Fruit fly (Drosophila melanogaster) whole organism, embryonic: ENCODE measurements around the gene CG42486.

Source experiments
- ATbp ChIP-seq: fragments of 200-800 bp; sonication (Bioruptor generic); optimal IDR thresholded peaks from 2 replicates; lab custom pipeline; 2017; ENCODE audit warnings: missing biosample characterization, mild to moderate bottlenecking, missing genetic modification characterization, missing genetic modification reagents
- Abd-B ChIP-seq: fragments of 200-800 bp; sonication (Bioruptor generic); optimal IDR thresholded peaks from 2 replicates; lab custom pipeline; 2018; ENCODE audit warnings: missing biosample characterization, mild to moderate bottlenecking, missing genetic modification characterization, moderate library complexity
- Antp ChIP-seq: fragments of 200-800 bp; sonication (Bioruptor generic); optimal IDR thresholded peaks from 3 replicates; lab custom pipeline; 2016; ENCODE audit warnings: missing biosample characterization, missing genetic modification characterization
- Atf6 ChIP-seq: fragments of 200-800 bp; sonication (Bioruptor generic); IDR thresholded peaks from 2 replicates; pipeline ENCODE4 v1.3.6; 2022; ENCODE audit warnings: missing biosample characterization, missing genetic modification characterization
- BEAF-32 ChIP-seq: fragments of 200-800 bp; sonication (Bioruptor generic); optimal IDR thresholded peaks from 3 replicates; lab custom pipeline; 2017; ENCODE audit warnings: missing biosample characterization, missing genetic modification characterization, mild to moderate bottlenecking, moderate library complexity, missing genetic modification reagents
- Bteb2 ChIP-seq: fragments of 200-800 bp; sonication (Bioruptor generic); optimal IDR thresholded peaks from 2 replicates; lab custom pipeline; 2016; ENCODE audit warnings: missing biosample characterization, missing genetic modification characterization
- C15 ChIP-seq: fragments of 200-800 bp; sonication (Bioruptor generic); IDR thresholded peaks from 3 replicates; pipeline ENCODE4 v1.3.6; 2022; ENCODE audit warnings: missing biosample characterization, missing genetic modification characterization
- CG11723 ChIP-seq: fragments of 200-800 bp; sonication (Bioruptor generic); optimal IDR thresholded peaks from 2 replicates; lab custom pipeline; 2017; ENCODE audit warnings: missing biosample characterization, mild to moderate bottlenecking, missing genetic modification characterization
- CG12942 ChIP-seq: fragments of 200-800 bp; sonication (Bioruptor generic); optimal IDR thresholded peaks from 3 replicates; lab custom pipeline; 2016; ENCODE audit warnings: missing biosample characterization, missing genetic modification characterization
- CG15479 ChIP-seq: fragments of 200-800 bp; sonication (Bioruptor generic); optimal IDR thresholded peaks from 3 replicates; lab custom pipeline; 2019; ENCODE audit warnings: missing biosample characterization, mild to moderate bottlenecking, missing genetic modification characterization, moderate library complexity
- CG1602 ChIP-seq: fragments of 200-800 bp; sonication (Bioruptor generic); optimal IDR thresholded peaks from 3 replicates; lab custom pipeline; 2016; ENCODE audit warnings: missing biosample characterization, missing genetic modification characterization
- CG16813 ChIP-seq: fragments of 200-800 bp; sonication (Bioruptor generic); IDR thresholded peaks from 3 replicates; pipeline ENCODE4 v1.3.6; 2022; ENCODE audit warnings: missing biosample characterization, missing genetic modification characterization; ENCODE audit not compliant: partially characterized antibody
- CG17568 ChIP-seq: fragments of 200-800 bp; sonication (Bioruptor generic); optimal IDR thresholded peaks from 2 replicates; lab custom pipeline; 2018; ENCODE audit warnings: missing biosample characterization, mild to moderate bottlenecking, missing genetic modification characterization, moderate library complexity
- CG18011 ChIP-seq: fragments of 200-800 bp; sonication (Bioruptor generic); optimal IDR thresholded peaks from 2 replicates; lab custom pipeline; 2017; ENCODE audit warnings: missing biosample characterization, missing genetic modification characterization, mild to moderate bottlenecking, moderate library complexity, missing genotype
- CG2875 ChIP-seq: fragments of 200-800 bp; sonication (Bioruptor generic); optimal IDR thresholded peaks from 2 replicates; lab custom pipeline; 2017; ENCODE audit warnings: missing biosample characterization, mild to moderate bottlenecking, missing genetic modification characterization, missing genetic modification reagents
- CG34224 ChIP-seq: fragments of 200-800 bp; sonication (Bioruptor generic); IDR thresholded peaks from 3 replicates; pipeline ENCODE4 v1.3.6; 2022; ENCODE audit warnings: missing biosample characterization, missing genetic modification characterization; ENCODE audit not compliant: partially characterized antibody
- CG3995 ChIP-seq: fragments of 200-800 bp; sonication (Bioruptor generic); optimal IDR thresholded peaks from 3 replicates; lab custom pipeline; 2016; ENCODE audit warnings: missing biosample characterization, missing genetic modification characterization
- CG4617 ChIP-seq: fragments of 200-800 bp; sonication (Bioruptor generic); optimal IDR thresholded peaks from 3 replicates; lab custom pipeline; 2016; ENCODE audit warnings: missing biosample characterization, missing genetic modification characterization, borderline replicate concordance
- CG4820 ChIP-seq: fragments of 200-800 bp; sonication (Bioruptor generic); optimal IDR thresholded peaks from 3 replicates; lab custom pipeline; 2016; ENCODE audit warnings: missing biosample characterization, missing genetic modification characterization
- CG5245 ChIP-seq: fragments of 200-800 bp; sonication (Bioruptor generic); optimal IDR thresholded peaks from 3 replicates; lab custom pipeline; 2016; ENCODE audit warnings: missing biosample characterization, missing genetic modification characterization
- CG6175 ChIP-seq: fragments of 200-800 bp; sonication (Bioruptor generic); IDR thresholded peaks from 3 replicates; pipeline ENCODE4 v1.3.6; 2022; ENCODE audit warnings: missing biosample characterization, missing genetic modification characterization
- CG6791 ChIP-seq: fragments of 200-800 bp; sonication (Bioruptor generic); IDR thresholded peaks from 3 replicates; pipeline ENCODE4 v1.3.6; 2022; ENCODE audit warnings: missing biosample characterization, missing genetic modification characterization; ENCODE audit not compliant: partially characterized antibody
- CG7963 ChIP-seq: fragments of 200-800 bp; sonication (Bioruptor generic); IDR thresholded peaks from 3 replicates; pipeline ENCODE4 v1.3.6; 2022; ENCODE audit warnings: missing biosample characterization, missing genetic modification characterization; ENCODE audit not compliant: partially characterized antibody
- CG9215 ChIP-seq: fragments of 200-800 bp; sonication (Bioruptor generic); IDR thresholded peaks from 2 replicates; pipeline ENCODE4 v1.3.6; 2022; ENCODE audit warnings: missing biosample characterization, missing genetic modification characterization
- Chrac-16 ChIP-seq: fragments of 200-800 bp; sonication (Bioruptor generic); optimal IDR thresholded peaks from 3 replicates; lab custom pipeline; 2016; ENCODE audit warnings: missing biosample characterization, missing genetic modification characterization
- CoRest ChIP-seq: fragments of 200-800 bp; sonication (Bioruptor generic); optimal IDR thresholded peaks from 3 replicates; lab custom pipeline; 2018; ENCODE audit warnings: missing biosample characterization, mild to moderate bottlenecking, missing genetic modification characterization, moderate library complexity
- D ChIP-seq, 2 experiments: fragments of 200-800 bp in 1 of 2; fragments of >200 bp in 1 of 2; sonication (Bioruptor generic) in 1 of 2; optimal IDR thresholded peaks; 2 replicates in 1 of 2; 3 replicates in 1 of 2; lab custom pipeline; 2017; ENCODE audit warnings: mild to moderate bottlenecking in 1 of 2, missing biosample characterization in 1 of 2, missing genetic modification characterization in 1 of 2, missing genetic modification reagents in 1 of 2
- Dip2 ChIP-seq: fragments of 200-800 bp; sonication (Bioruptor generic); IDR thresholded peaks from 2 replicates; pipeline ENCODE4 v1.3.6; 2022; ENCODE audit warnings: missing biosample characterization, missing genetic modification characterization
- E2f2 ChIP-seq: fragments of 200-800 bp; sonication (Bioruptor generic); IDR thresholded peaks from 2 replicates; pipeline ENCODE4 v1.3.6; 2022; ENCODE audit warnings: missing biosample characterization, missing genetic modification characterization
- NFAT ChIP-seq: fragments of 200-800 bp; sonication (Bioruptor generic); IDR thresholded peaks from 2 replicates; pipeline ENCODE4 v1.3.6; 2022; ENCODE audit warnings: missing biosample characterization, missing genetic modification characterization
- PHDP ChIP-seq: fragments of 200-800 bp; sonication (Bioruptor generic); optimal IDR thresholded peaks from 3 replicates; lab custom pipeline; 2018; ENCODE audit warnings: missing biosample characterization, mild to moderate bottlenecking, missing genetic modification characterization, moderate library complexity
- Ptx1 ChIP-seq: fragments of 200-800 bp; sonication (Bioruptor generic); IDR thresholded peaks from 2 replicates; pipeline ENCODE4 v1.3.6; 2022; ENCODE audit warnings: missing biosample characterization, missing genetic modification characterization
- aop ChIP-seq: fragments of 200-800 bp; sonication (Bioruptor generic); IDR thresholded peaks from 2 replicates; pipeline ENCODE4 v1.3.6; 2022; ENCODE audit warnings: missing biosample characterization, missing genetic modification characterization
- cg ChIP-seq: fragments of 200-800 bp; sonication (Bioruptor generic); optimal IDR thresholded peaks from 3 replicates; lab custom pipeline; 2019; ENCODE audit warnings: missing biosample characterization, mild to moderate bottlenecking, missing genetic modification characterization, moderate library complexity
- ems ChIP-seq: fragments of 200-800 bp; sonication (Bioruptor generic); optimal IDR thresholded peaks from 3 replicates; lab custom pipeline; 2016; ENCODE audit warnings: missing biosample characterization, missing genetic modification characterization
- fd64A ChIP-seq: fragments of 200-800 bp; sonication (Bioruptor generic); optimal IDR thresholded peaks from 3 replicates; lab custom pipeline; 2018; ENCODE audit warnings: missing biosample characterization, mild to moderate bottlenecking, missing genetic modification characterization
- gce ChIP-seq: fragments of 200-800 bp; sonication (Bioruptor generic); IDR thresholded peaks from 3 replicates; pipeline ENCODE4 v1.3.6; 2022; ENCODE audit warnings: missing biosample characterization, missing genetic modification characterization
- h ChIP-seq: fragments of >200 bp; optimal IDR thresholded peaks from 2 replicates; lab custom pipeline; 2017
- jing ChIP-seq: fragments of 200-800 bp; sonication (Bioruptor generic); optimal IDR thresholded peaks from 2 replicates; lab custom pipeline; 2018; ENCODE audit warnings: missing biosample characterization, mild to moderate bottlenecking, missing genetic modification characterization
- kni ChIP-seq: fragments of 200-800 bp; sonication (Bioruptor generic); optimal IDR thresholded peaks from 3 replicates; lab custom pipeline; 2017; ENCODE audit warnings: mild to moderate bottlenecking, missing biosample characterization, missing genetic modification reagents, missing genetic modification characterization
- maf-S ChIP-seq: fragments of 200-800 bp; sonication (Bioruptor generic); optimal IDR thresholded peaks from 2 replicates; lab custom pipeline; 2016; ENCODE audit warnings: missing biosample characterization, missing genetic modification characterization
- p53 ChIP-seq: fragments of 200-800 bp; sonication (Bioruptor generic); optimal IDR thresholded peaks from 2 replicates; lab custom pipeline; 2016; ENCODE audit warnings: missing biosample characterization, missing genetic modification characterization
- pnt ChIP-seq: fragments of 200-800 bp; sonication (Bioruptor generic); optimal IDR thresholded peaks from 3 replicates; lab custom pipeline; 2016; ENCODE audit warnings: missing biosample characterization, missing genetic modification characterization
- pum ChIP-seq: fragments of 200-800 bp; sonication (Bioruptor generic); optimal IDR thresholded peaks from 2 replicates; lab custom pipeline; 2016; ENCODE audit warnings: missing biosample characterization, missing genetic modification characterization
- sc ChIP-seq, 3 experiments: fragments of >200 bp in 2 of 3; fragments of 200-800 bp in 1 of 3; sonication (Bioruptor generic) in 1 of 3; optimal IDR thresholded peaks; 2 replicates in 2 of 3; 3 replicates in 1 of 3; lab custom pipeline; 2017; ENCODE audit warnings: mild to moderate bottlenecking in 1 of 3, missing biosample characterization in 1 of 3, missing genetic modification characterization in 1 of 3, missing genetic modification reagents in 1 of 3
- schlank ChIP-seq: fragments of 200-800 bp; sonication (Bioruptor generic); optimal IDR thresholded peaks from 2 replicates; lab custom pipeline; 2018; ENCODE audit warnings: missing biosample characterization, mild to moderate bottlenecking, missing genetic modification characterization
- tap ChIP-seq: fragments of 200-800 bp; optimal IDR thresholded peaks from 3 replicates; lab custom pipeline; 2019; ENCODE audit warnings: missing biosample characterization, mild to moderate bottlenecking, missing genetic modification characterization, moderate library complexity
- tgo ChIP-seq: fragments of 200-800 bp; sonication (Bioruptor generic); IDR thresholded peaks from 3 replicates; pipeline ENCODE4 v1.3.6; 2022; ENCODE audit warnings: missing biosample characterization, missing genetic modification characterization
- tin ChIP-seq: fragments of 200-800 bp; sonication (Bioruptor generic); optimal IDR thresholded peaks from 3 replicates; lab custom pipeline; 2016; ENCODE audit warnings: missing biosample characterization, missing genetic modification characterization
- wek ChIP-seq: fragments of 200-800 bp; sonication (Bioruptor generic); optimal IDR thresholded peaks from 3 replicates; lab custom pipeline; 2018; ENCODE audit warnings: missing biosample characterization, mild to moderate bottlenecking, missing genetic modification characterization, moderate library complexity

Gene CG42486

dm6 chr2L:11829277-11829676, 13.7 kb upstream of the CG42486 start, which contains the start of gene esc (continued):
- TF ChIP-seq Abd-B (GFP tag; lab: Kevin White, UChicago): peak; percentile 2
- peak; percentile 56 for TF ChIP-seq BEAF-32 (GFP tag; lab: Kevin White, UChicago)
- TF ChIP-seq tap (tag; lab: Kevin White, UChicago): no peak
- no peak for TF ChIP-seq CG11723 (GFP tag; lab: Kevin White, UChicago)
- TF ChIP-seq CG6791 (GFP tag; lab: Robert Waterston, UW): peak; percentile 64; the same call in 2 of the 3 replicates
- no peak for TF ChIP-seq kni (GFP tag; lab: Kevin White, UChicago)
- TF ChIP-seq Atf6 (GFP tag; lab: Robert Waterston, UW): no peak
- no peak for TF ChIP-seq CG7963 (GFP tag; lab: Robert Waterston, UW)
- TF ChIP-seq ATbp: no peak
- peak; percentile 10 for TF ChIP-seq p53 (GFP tag; lab: Kevin White, UChicago)
- TF ChIP-seq CG18011 (GFP tag; lab: Kevin White, UChicago): peak; percentile 41
- peak; percentile 14 for TF ChIP-seq pum (GFP tag; lab: Kevin White, UChicago)
- TF ChIP-seq cg (GFP tag; lab: Kevin White, UChicago): no peak
- no peak for TF ChIP-seq aop
- TF ChIP-seq E2f2 (GFP tag; lab: Robert Waterston, UW): peak; percentile 99
- TF ChIP-seq wek (GFP tag; lab: Kevin White, UChicago): no peak
- TF ChIP-seq jing: no peak
- no peak for TF ChIP-seq tgo
- TF ChIP-seq h: no peak
- no peak for TF ChIP-seq CG15479 (GFP tag; lab: Kevin White, UChicago)
- TF ChIP-seq CoRest (tag; lab: Kevin White, UChicago): peak; percentile 49
- TF ChIP-seq NFAT (GFP tag; lab: Robert Waterston, UW): peak; percentile 4; the same call in 1 of the 2 replicates
- no peak for TF ChIP-seq Dip2 (GFP tag; lab: Robert Waterston, UW)
- 0 out of 3 replicates have a peak, but pooled peaks have one; percentile 23 for TF ChIP-seq CG16813
- TF ChIP-seq CG1602 (GFP tag; lab: Kevin White, UChicago): peak; percentile 37
- TF ChIP-seq Chrac-16 (GFP tag; lab: Kevin White, UChicago): no peak
- peak; percentile 26 for TF ChIP-seq CG4820 (GFP tag; lab: Kevin White, UChicago)
- TF ChIP-seq CG2875: no peak
- no peak for TF ChIP-seq CG17568 (GFP tag; lab: Kevin White, UChicago)
- no peak for TF ChIP-seq D (optimal IDR thresholded peaks at IDR 0.05; lab: Kevin White, UChicago)
- TF ChIP-seq D (GFP tag; optimal IDR thresholded peaks at IDR 0.05; lab: Kevin White, UChicago): no peak
- no peak for TF ChIP-seq CG3995 (GFP tag; lab: Kevin White, UChicago)
- TF ChIP-seq Antp (GFP tag; lab: Kevin White, UChicago): peak; percentile 30
- TF ChIP-seq CG6175 (GFP tag; lab: Robert Waterston, UW): no peak
- peak; percentile 29 for TF ChIP-seq CG12942
- TF ChIP-seq CG9215 (GFP tag; lab: Robert Waterston, UW): no peak
- peak; percentile 25 for TF ChIP-seq maf-S
- TF ChIP-seq schlank (tag; lab: Kevin White, UChicago): no peak
- TF ChIP-seq tin (GFP tag; lab: Kevin White, UChicago): peak; percentile 30
- peak; percentile 25 for TF ChIP-seq Bteb2 (GFP tag; lab: Kevin White, UChicago)
- TF ChIP-seq pnt (GFP tag; lab: Kevin White, UChicago): no peak
- no peak for TF ChIP-seq sc (optimal IDR thresholded peaks at IDR 0.05; lab: Kevin White, UChicago)
- TF ChIP-seq sc (GFP tag; optimal IDR thresholded peaks at IDR 0.05; lab: Kevin White, UChicago): no peak
- no peak for TF ChIP-seq fd64A (GFP tag; lab: Kevin White, UChicago)
- no peak for TF ChIP-seq C15
- peak; percentile 36; the same call in 1 of the 3 replicates for TF ChIP-seq CG34224 (GFP tag; lab: Robert Waterston, UW)
- TF ChIP-seq PHDP: no peak
- TF ChIP-seq Ptx1 (GFP tag; lab: Robert Waterston, UW): peak; percentile 27; the same call in 1 of the 2 replicates
- no peak for TF ChIP-seq CG5245 (GFP tag; lab: Kevin White, UChicago)
- peak; percentile 56 for TF ChIP-seq CG4617 (GFP tag; lab: Kevin White, UChicago)
- TF ChIP-seq gce (GFP tag; lab: Robert Waterston, UW): no peak
- peak; percentile 25 for TF ChIP-seq ems (GFP tag; lab: Kevin White, UChicago)
